Fruit fly (Drosophila melanogaster): ENCODE data around the gene CG13887.

CG13887 gene

dm6 chr3L:880851-881250 lies 43.2 kb downstream of the CG13887 start:
- peak; percentile 30 for TF ChIP-seq CG6854 (GFP tag; optimal IDR thresholded peaks at IDR 0.05)
- no peak for TF ChIP-seq CG8632 (GFP tag; optimal IDR thresholded peaks at IDR 0.05)
- TF ChIP-seq Eip78C (GFP tag) = peak; percentile 37
- peak; percentile 14 for TF ChIP-seq CG3919 (GFP tag; optimal IDR thresholded peaks at IDR 0.05)
- TF ChIP-seq eg (GFP tag; IDR thresholded peaks at IDR 0.05) = peak; percentile 18; the same call in 1 of the 3 replicates
- 0 out of 3 replicates have a peak, but pooled peaks have one; percentile 16 for TF ChIP-seq CG8119 (GFP tag; IDR thresholded peaks at IDR 0.05)
- TF ChIP-seq CG1621 (tag; optimal IDR thresholded peaks at IDR 0.05) = peak; percentile 1
- TF ChIP-seq Lpt (GFP tag; optimal IDR thresholded peaks at IDR 0.05) = no peak
- TF ChIP-seq vri (GFP tag; optimal IDR thresholded peaks at IDR 0.05) = peak; percentile 2

- no peak for TF ChIP-seq Ets21C (GFP tag; optimal IDR thresholded peaks at IDR 0.05)
- no peak for TF ChIP-seq CG9139 (GFP tag; optimal IDR thresholded peaks at IDR 0.05)
- no peak for TF ChIP-seq OdsH (GFP tag; optimal IDR thresholded peaks at IDR 0.05)
- peak; percentile 30 for TF ChIP-seq Sox102F (GFP tag; optimal IDR thresholded peaks at IDR 0.05)
- 0 out of 3 replicates have a peak, but pooled peaks have one; percentile 13 for TF ChIP-seq eg (GFP tag; IDR thresholded peaks at IDR 0.05)
- peak; percentile 39 for TF ChIP-seq CG16779 (tag; optimal IDR thresholded peaks at IDR 0.05)
- TF ChIP-seq net (GFP tag; optimal IDR thresholded peaks at IDR 0.05) = peak; percentile 16
- peak; percentile 45 for TF ChIP-seq Sox14 (GFP tag; optimal IDR thresholded peaks at IDR 0.05)
- TF ChIP-seq fkh (GFP tag; optimal IDR thresholded peaks at IDR 0.05) = peak; percentile 65
- peak; percentile 32 for TF ChIP-seq CG6854 (GFP tag; optimal IDR thresholded peaks at IDR 0.05)
- TF ChIP-seq ss (GFP tag; optimal IDR thresholded peaks at IDR 0.05) = peak; percentile 1 to 8
- TF ChIP-seq Eip75B (GFP tag; optimal IDR thresholded peaks at IDR 0.05) = no peak
Measured at dm6 chr3L:881496-882235, 44.0 kb downstream of the CG13887 start, which contains the start of gene CG13907. TSS of gene CG13907 (minus strand) at chr3L:882013.

dm6 chr3L:882236-882891 lies 44.7 kb downstream of the CG13887 start:
- peak; percentile 36 for TF ChIP-seq vri (GFP tag; optimal IDR thresholded peaks at IDR 0.05)
- TF ChIP-seq Eip78C (GFP tag) = peak; percentile 70
- TF ChIP-seq Sox15 (GFP tag; optimal IDR thresholded peaks at IDR 0.05) = no peak

dm6 chr3L:882892-883255 lies 45.2 kb downstream of the CG13887 start:
- TF ChIP-seq topi (GFP tag; optimal IDR thresholded peaks at IDR 0.05) (no peak), CG10669 (GFP tag; optimal IDR thresholded peaks at IDR 0.05) (no peak), CG3032 (tag; optimal IDR thresholded peaks at IDR 0.05) (no peak), dac (GFP tag; optimal IDR thresholded peaks at IDR 0.05) (no peak), Eip75B (GFP tag; optimal IDR thresholded peaks at IDR 0.05) (no peak), CG7368 (GFP tag; optimal IDR thresholded peaks at IDR 0.05) (no peak), CG6276 (GFP tag; optimal IDR thresholded peaks at IDR 0.05) (no peak)

- TF ChIP-seq Sox14 (GFP tag; optimal IDR thresholded peaks at IDR 0.05) = peak; percentile 86
- no peak for TF ChIP-seq CG6276 (GFP tag; optimal IDR thresholded peaks at IDR 0.05)
- no peak for TF ChIP-seq CG1621 (tag; optimal IDR thresholded peaks at IDR 0.05)
Measured at dm6 chr3L:883786-884185, 46.1 kb downstream of the CG13887 start.

- TF ChIP-seq CG15336 (GFP tag; IDR thresholded peaks at IDR 0.05) (no peak), eg (GFP tag; IDR thresholded peaks at IDR 0.05) (peak; percentile 54; the same call in 2 of the 3 replicates), Smox (GFP tag; optimal IDR thresholded peaks at IDR 0.05) (no peak), CG9139 (GFP tag; optimal IDR thresholded peaks at IDR 0.05) (no peak), cyc (GFP tag; optimal IDR thresholded peaks at IDR 0.05) (peak; percentile 29), achi (GFP tag; optimal IDR thresholded peaks at IDR 0.05) (peak; percentile 35), Blimp-1 (GFP tag; optimal IDR thresholded peaks at IDR 0.05) (no peak), Sox102F (GFP tag; optimal IDR thresholded peaks at IDR 0.05) (no peak), CG31627 (GFP tag; optimal IDR thresholded peaks at IDR 0.05) (no peak), Met (GFP tag; optimal IDR thresholded peaks at IDR 0.05) (no peak), CG6808 (GFP tag; optimal IDR thresholded peaks at IDR 0.05) (no peak), net (GFP tag; optimal IDR thresholded peaks at IDR 0.05) (no peak), lz (GFP tag; optimal IDR thresholded peaks at IDR 0.05) (no peak), spab (GFP tag; optimal IDR thresholded peaks at IDR 0.05) (no peak), fd59A (GFP tag; optimal IDR thresholded peaks at IDR 0.05) (no peak), CG6854 (GFP tag; optimal IDR thresholded peaks at IDR 0.05) (no peak), pdm3 (GFP tag; optimal IDR thresholded peaks at IDR 0.05) (no peak), CG6163 (GFP tag; IDR thresholded peaks at IDR 0.05) (0 out of 3 replicates have a peak, but pooled peaks have one; percentile 12), Lpt (GFP tag; optimal IDR thresholded peaks at IDR 0.05) (no peak)
Measured at dm6 chr3L:884239-884638, 46.6 kb downstream of the CG13887 start.
